Worm (Caenorhabditis elegans) whole organism, L4 larva: ENCODE measurements around the gene C49A9.9.

ENCODE experiments used
- F10B5.3 ChIP-seq: sonication (generic microtip); optimal IDR thresholded peaks from 2 replicates; lab custom pipeline; 2016; ENCODE audit warnings: mild to moderate bottlenecking, missing genetic modification characterization, missing compliant biosample characterization
- R02D3.7 ChIP-seq: fragments of 150-350 bp; sonication (generic microtip); optimal IDR thresholded peaks from 3 replicates; lab custom pipeline; 2014; ENCODE audit warnings: missing biosample characterization, missing genetic modification characterization
- T26A8.4 ChIP-seq: fragments of 200-800 bp; sonication (Bioruptor generic); IDR thresholded peaks from 2 replicates; pipeline ENCODE4 v1.3.6; 2022; ENCODE audit warnings: missing genetic modification characterization, missing compliant biosample characterization
- Y48G9A.11 ChIP-seq: fragments of 200-800 bp; sonication (Bioruptor generic); IDR thresholded peaks from 2 replicates; pipeline ENCODE4 v1.3.6; 2022; ENCODE audit warnings: missing genetic modification reagents, missing genetic modification characterization, missing compliant biosample characterization
- Y75B8A.6 ChIP-seq: fragments of 200-800 bp; sonication (Bioruptor generic); IDR thresholded peaks from 2 replicates; pipeline ENCODE4 v1.3.6; 2022; ENCODE audit warnings: missing genetic modification reagents, missing genetic modification characterization, missing compliant biosample characterization
- aha-1 ChIP-seq: fragments of 150-350 bp; peaks from one replicate; lab custom pipeline; 2014; ENCODE audit warnings: missing biosample characterization, missing genetic modification characterization
- ama-1 ChIP-seq: fragments of 150-350 bp; optimal IDR thresholded peaks from 2 replicates; lab custom pipeline; 2014; ENCODE audit warnings: inconsistent platforms, mixed read lengths
- ceh-20 ChIP-seq: fragments of 200-800 bp; sonication (Bioruptor generic); IDR thresholded peaks from 2 replicates; pipeline ENCODE4 v1.3.6; 2022; ENCODE audit warnings: missing genetic modification reagents, missing genetic modification characterization, missing compliant biosample characterization
- ces-1 ChIP-seq: fragments of 150-350 bp; sonication (generic microtip); optimal IDR thresholded peaks from 4 replicates; lab custom pipeline; 2014; ENCODE audit warnings: missing biosample characterization, missing genetic modification reagents, missing genetic modification characterization
- ctbp-1 ChIP-seq: fragments of 200-800 bp; sonication (Bioruptor generic); IDR thresholded peaks from 2 replicates; pipeline ENCODE4 v1.3.6; 2022; ENCODE audit warnings: missing genetic modification reagents, missing genetic modification characterization, missing compliant biosample characterization
- daf-16 ChIP-seq, 3 experiments: sonication (generic microtip); optimal IDR thresholded peaks; 2 replicates each; lab custom pipeline; 2016 to 2017; ENCODE audit warnings: missing genetic modification characterization in 3 of 3, missing genetic modification reagents in 3 of 3, mild to moderate bottlenecking in 2 of 3, missing compliant biosample characterization in 2 of 3, missing biosample characterization in 1 of 3, moderate library complexity in 1 of 3
- daf-19 ChIP-seq: fragments of 200-800 bp; sonication (Bioruptor generic); conservative IDR thresholded peaks from 2 replicates; pipeline ENCODE4 v1.3.6; 2022; ENCODE audit warnings: missing genetic modification characterization, missing compliant biosample characterization
- dmd-6 ChIP-seq: fragments of 200-800 bp; sonication (Bioruptor generic); IDR thresholded peaks from 2 replicates; pipeline ENCODE4 v1.3.6; 2022; ENCODE audit warnings: missing genetic modification reagents, missing genetic modification characterization, missing compliant biosample characterization
- dmd-9 ChIP-seq: fragments of 200-800 bp; sonication (Bioruptor generic); IDR thresholded peaks from 2 replicates; pipeline ENCODE4 v1.3.6; 2022; ENCODE audit warnings: missing genetic modification reagents, missing genetic modification characterization, missing compliant biosample characterization
- dve-1 ChIP-seq: sonication (generic microtip); optimal IDR thresholded peaks from 2 replicates; lab custom pipeline; 2017; ENCODE audit warnings: antibody characterized with exemption, mild to moderate bottlenecking, missing genetic modification characterization, missing compliant biosample characterization; ENCODE audit not compliant: insufficient read depth
- egl-43 ChIP-seq: fragments of 200-800 bp; sonication (Bioruptor generic); IDR thresholded peaks from 2 replicates; pipeline ENCODE4 v1.3.6; 2022; ENCODE audit warnings: missing genetic modification reagents, missing genetic modification characterization, missing compliant biosample characterization
- fkh-10 ChIP-seq: fragments of 150-350 bp; optimal IDR thresholded peaks from 2 replicates; lab custom pipeline; 2014; ENCODE audit warnings: missing biosample characterization, missing genetic modification reagents, missing genetic modification characterization
- fos-1 ChIP-seq: fragments of 150-350 bp; optimal IDR thresholded peaks from 2 replicates; lab custom pipeline; 2014; ENCODE audit warnings: missing biosample characterization, missing genetic modification characterization
- hlh-11 ChIP-seq: fragments of 200-800 bp; sonication (Bioruptor generic); optimal IDR thresholded peaks from 2 replicates; lab custom pipeline; 2018; ENCODE audit warnings: mild to moderate bottlenecking, missing genetic modification characterization, missing compliant biosample characterization
- hlh-30 ChIP-seq: sonication (generic microtip); optimal IDR thresholded peaks from 2 replicates; lab custom pipeline; 2017; ENCODE audit warnings: antibody characterized with exemption, mild to moderate bottlenecking, missing genetic modification characterization, missing compliant biosample characterization; ENCODE audit not compliant: insufficient read depth
- jun-1 ChIP-seq: fragments of 150-350 bp; optimal IDR thresholded peaks from 2 replicates; lab custom pipeline; 2014; ENCODE audit warnings: missing biosample characterization, missing genetic modification reagents, missing genetic modification characterization
- lin-39 ChIP-seq: fragments of 150-350 bp; optimal IDR thresholded peaks from 2 replicates; lab custom pipeline; 2014; ENCODE audit warnings: missing biosample characterization, missing genetic modification reagents, missing genetic modification characterization
- lir-3 ChIP-seq: sonication (generic microtip); optimal IDR thresholded peaks from 2 replicates; lab custom pipeline; 2016; ENCODE audit warnings: mild to moderate bottlenecking, missing genetic modification characterization, missing compliant biosample characterization
- lsy-2 ChIP-seq, 2 experiments: fragments of 150-350 bp in 1 of 2; sonication (generic microtip) in 1 of 2; optimal IDR thresholded peaks; 2 replicates each; lab custom pipeline; 2014 to 2017; ENCODE audit warnings: missing biosample characterization in 2 of 2, missing genetic modification characterization in 2 of 2
- madf-9 ChIP-seq: fragments of 200-800 bp; sonication (Bioruptor generic); conservative IDR thresholded peaks from 2 replicates; pipeline ENCODE4 v1.3.6; 2022; ENCODE audit warnings: missing genetic modification reagents, missing genetic modification characterization, missing compliant biosample characterization
- mdl-1 ChIP-seq, 2 experiments: fragments of 150-350 bp in 1 of 2; sonication (generic microtip) in 1 of 2; optimal IDR thresholded peaks; 2 replicates each; lab custom pipeline; 2014 to 2017; ENCODE audit warnings: missing biosample characterization in 2 of 2, missing genetic modification characterization in 2 of 2
- mes-2 ChIP-seq: sonication (generic microtip); optimal IDR thresholded peaks from 2 replicates; lab custom pipeline; 2016; ENCODE audit warnings: missing genotype, mild to moderate bottlenecking, missing genetic modification characterization, missing compliant biosample characterization; ENCODE audit not compliant: poor library complexity, severe bottlenecking
- nhr-10 ChIP-seq: fragments of 150-350 bp; optimal IDR thresholded peaks from 2 replicates; lab custom pipeline; 2014; ENCODE audit warnings: missing biosample characterization, missing genetic modification characterization
- nhr-102 ChIP-seq: sonication (generic microtip); optimal IDR thresholded peaks from 2 replicates; lab custom pipeline; 2016; ENCODE audit warnings: mild to moderate bottlenecking, missing genetic modification characterization, moderate library complexity, missing compliant biosample characterization
- nhr-11 ChIP-seq: fragments of 150-350 bp; optimal IDR thresholded peaks from 2 replicates; lab custom pipeline; 2014; ENCODE audit warnings: missing biosample characterization, missing genetic modification characterization
- nhr-111 ChIP-seq: fragments of 200-800 bp; sonication (Bioruptor generic); optimal IDR thresholded peaks from 2 replicates; lab custom pipeline; 2018; ENCODE audit warnings: mild to moderate bottlenecking, missing genetic modification characterization, missing compliant biosample characterization
- nhr-28 ChIP-seq: fragments of 150-350 bp; optimal IDR thresholded peaks from 2 replicates; lab custom pipeline; 2014; ENCODE audit warnings: missing biosample characterization, missing genetic modification characterization
- nhr-48 ChIP-seq: sonication (generic microtip); optimal IDR thresholded peaks from 2 replicates; lab custom pipeline; 2016; ENCODE audit warnings: mild to moderate bottlenecking, missing genetic modification characterization, missing compliant biosample characterization
- nhr-6 ChIP-seq: fragments of 150-350 bp; optimal IDR thresholded peaks from 2 replicates; lab custom pipeline; 2014; ENCODE audit warnings: missing biosample characterization, missing genetic modification characterization
- nhr-77 ChIP-seq: fragments of 150-350 bp; optimal IDR thresholded peaks from 2 replicates; lab custom pipeline; 2014; ENCODE audit warnings: missing biosample characterization, missing genetic modification characterization
- php-3 ChIP-seq: fragments of 200-800 bp; sonication (Bioruptor generic); IDR thresholded peaks from 2 replicates; pipeline ENCODE4 v1.3.6; 2022; ENCODE audit warnings: missing genetic modification reagents, missing genetic modification characterization, missing compliant biosample characterization
- pqm-1 ChIP-seq: sonication (generic microtip); optimal IDR thresholded peaks from 2 replicates; lab custom pipeline; 2017; ENCODE audit warnings: missing biosample characterization, missing genetic modification characterization
- rbr-2 ChIP-seq: sonication (generic microtip); optimal IDR thresholded peaks from 2 replicates; lab custom pipeline; 2016; ENCODE audit warnings: missing genotype, missing genetic modification characterization, missing compliant biosample characterization
- snpc-1.2 ChIP-seq: fragments of 200-800 bp; sonication (Bioruptor generic); IDR thresholded peaks from 2 replicates; pipeline ENCODE4 v1.3.6; 2022; ENCODE audit warnings: missing genetic modification reagents, missing genetic modification characterization, missing compliant biosample characterization
- spr-1 ChIP-seq: sonication (generic microtip); optimal IDR thresholded peaks from 2 replicates; lab custom pipeline; 2016; ENCODE audit warnings: mild to moderate bottlenecking, missing genetic modification characterization, missing compliant biosample characterization
- unc-130 ChIP-seq: sonication (generic microtip); optimal IDR thresholded peaks from 2 replicates; lab custom pipeline; 2016; ENCODE audit warnings: missing genetic modification reagents, missing genetic modification characterization, missing compliant biosample characterization
- zfp-2 ChIP-seq: sonication (generic microtip); optimal IDR thresholded peaks from 2 replicates; lab custom pipeline; 2016; ENCODE audit warnings: mild to moderate bottlenecking, missing genetic modification characterization, missing compliant biosample characterization
- zip-2 ChIP-seq: fragments of 150-350 bp; optimal IDR thresholded peaks from 2 replicates; lab custom pipeline; 2014; ENCODE audit warnings: missing biosample characterization, missing genetic modification characterization
- ztf-7 ChIP-seq: fragments of 150-350 bp; optimal IDR thresholded peaks from 2 replicates; lab custom pipeline; 2014; ENCODE audit warnings: missing biosample characterization, missing genetic modification characterization

Gene C49A9.9

ce11 chrIV:6217066-6217465 is at the start of gene C49A9.9:
TSS of gene C49A9.9 (plus strand) at chrIV:6217372.
- TF ChIP-seq hlh-11 = peak; percentile 0
- TF ChIP-seq dmd-6 (GFP tag; lab: Robert Waterston, UW) = peak; percentile 33; the same call in 1 of the 2 replicates
- no peak for TF ChIP-seq daf-16 (GFP tag; optimal IDR thresholded peaks at IDR 0.05; lab: Kevin White, UChicago)
- TF ChIP-seq daf-16 (tag; optimal IDR thresholded peaks at IDR 0.05; lab: Kevin White, UChicago) = peak; percentile 25
- no peak for TF ChIP-seq mdl-1 (tag; optimal IDR thresholded peaks at IDR 0.05; lab: Kevin White, UChicago)
- no peak for TF ChIP-seq spr-1 (tag; lab: Kevin White, UChicago)
- TF ChIP-seq dve-1 (tag; lab: Kevin White, UChicago) = peak; percentile 1
- TF ChIP-seq nhr-28 (tag; lab: Kevin White, UChicago) = peak; percentile 58
- no peak for TF ChIP-seq jun-1
- no peak for TF ChIP-seq Y75B8A.6
- TF ChIP-seq pqm-1 (tag; lab: Kevin White, UChicago) = peak; percentile 73
- no peak for TF ChIP-seq ceh-20 (GFP tag; lab: Robert Waterston, UW)
- TF ChIP-seq fos-1 (tag; lab: Kevin White, UChicago) = no peak
- no peak for TF ChIP-seq unc-130 (GFP tag; lab: Kevin White, UChicago)

- TF ChIP-seq F10B5.3 (tag; lab: Kevin White, UChicago) = no peak
- TF ChIP-seq ama-1 (lab: Kevin White, UChicago) = no peak
- TF ChIP-seq fkh-10 (GFP tag; lab: Kevin White, UChicago) = peak; percentile 32
Measured at ce11 chrIV:6172959-6173358, 44.2 kb upstream of the C49A9.9 start.

- no peak for TF ChIP-seq ces-1 (GFP tag; lab: Kevin White, UChicago)
- no peak for TF ChIP-seq nhr-48
- TF ChIP-seq ctbp-1 (GFP tag; lab: Robert Waterston, UW) = 0 out of 2 replicates have a peak, but pooled peaks have one; percentile 13
Measured at ce11 chrIV:6177383-6177782, 39.8 kb upstream of the C49A9.9 start.

- TF ChIP-seq lin-39 (tag; lab: Kevin White, UChicago) = no peak
- no peak for TF ChIP-seq nhr-10 (tag; lab: Kevin White, UChicago)
- no peak for TF ChIP-seq Y48G9A.11
- no peak for TF ChIP-seq rbr-2 (tag; lab: Kevin White, UChicago)
- TF ChIP-seq zip-2 (tag; lab: Kevin White, UChicago) = no peak
- no peak for TF ChIP-seq ztf-7 (tag; lab: Kevin White, UChicago)
- TF ChIP-seq madf-9 (GFP tag; lab: Robert Waterston, UW) = no peak
- TF ChIP-seq ama-1 (lab: Kevin White, UChicago) = no peak
- no peak for TF ChIP-seq egl-43
- TF ChIP-seq mes-2 (tag; lab: Kevin White, UChicago) = no peak
- no peak for TF ChIP-seq nhr-102 (tag; lab: Kevin White, UChicago)
- TF ChIP-seq nhr-77 (tag; lab: Kevin White, UChicago) = no peak
- TF ChIP-seq hlh-30 (tag; lab: Kevin White, UChicago) = no peak
Measured at ce11 chrIV:6183757-6184156, 33.4 kb upstream of the C49A9.9 start, which contains the start of gene unc-77. TSS of gene unc-77 (minus strand) at chrIV:6183857.

ce11 chrIV:6185578-6185977 is 31.6 kb upstream of the C49A9.9 start, which contains the start of gene asp-9:
TSS of gene asp-9 (plus strand) at chrIV:6185889.
- TF ChIP-seq daf-19 (GFP tag; lab: Robert Waterston, UW) = no peak
- TF ChIP-seq nhr-11 = no peak
- TF ChIP-seq T26A8.4 (GFP tag; lab: Robert Waterston, UW) = no peak
- no peak for TF ChIP-seq fkh-10 (GFP tag; lab: Kevin White, UChicago)
- TF ChIP-seq nhr-48 = no peak
- TF ChIP-seq R02D3.7 (tag; lab: Kevin White, UChicago) = no peak
- TF ChIP-seq aha-1 (tag; lab: Kevin White, UChicago) = peak; percentile 39
- TF ChIP-seq nhr-111 (GFP tag; lab: Kevin White, UChicago) = no peak
- no peak for TF ChIP-seq nhr-6 (tag; lab: Kevin White, UChicago)
- TF ChIP-seq spr-1 (tag; lab: Kevin White, UChicago) = no peak
- TF ChIP-seq lsy-2 (tag; optimal IDR thresholded peaks at IDR 0.05; lab: Kevin White, UChicago) = no peak
- TF ChIP-seq daf-16 (GFP tag; optimal IDR thresholded peaks at IDR 0.05; lab: Kevin White, UChicago) = no peak
- TF ChIP-seq daf-16 (tag; optimal IDR thresholded peaks at IDR 0.05; lab: Kevin White, UChicago) = peak; percentile 95
- no peak for TF ChIP-seq snpc-1.2 (GFP tag; lab: Robert Waterston, UW)
- TF ChIP-seq php-3 (GFP tag; lab: Robert Waterston, UW) = peak; percentile 96
- no peak for TF ChIP-seq dmd-9 (GFP tag; lab: Robert Waterston, UW)
- no peak for TF ChIP-seq lir-3 (tag; lab: Kevin White, UChicago)
- TF ChIP-seq zfp-2 (tag; lab: Kevin White, UChicago) = no peak
